Worm (Caenorhabditis elegans) whole organism, late embryonic: ENCODE results near the gene aff-1.

Source experiments
- C08G9.2 ChIP-seq: sonication (generic microtip); optimal IDR thresholded peaks from 2 replicates; lab custom pipeline; 2016; ENCODE audit warnings: mild to moderate bottlenecking, missing genetic modification characterization, moderate library complexity, missing compliant biosample characterization
- F13H6.1 ChIP-seq: sonication (generic microtip); optimal IDR thresholded peaks from 2 replicates; lab custom pipeline; 2016; ENCODE audit warnings: missing genetic modification characterization, missing compliant biosample characterization
- K02D7.2 ChIP-seq: sonication (generic microtip); optimal IDR thresholded peaks from 2 replicates; lab custom pipeline; 2017; ENCODE audit warnings: mild to moderate bottlenecking, missing genetic modification characterization, missing compliant biosample characterization
- Y22D7AL.16 ChIP-seq: sonication (generic microtip); optimal IDR thresholded peaks from 2 replicates; lab custom pipeline; 2016; ENCODE audit warnings: missing genetic modification characterization, missing compliant biosample characterization
- ama-1 ChIP-seq: fragments of 150-350 bp; optimal IDR thresholded peaks from 2 replicates; lab custom pipeline; 2014
- ceh-14 ChIP-seq: sonication (generic microtip); optimal IDR thresholded peaks from 2 replicates; lab custom pipeline; 2016; ENCODE audit warnings: missing genotype, missing genetic modification characterization, missing compliant biosample characterization
- ceh-18 ChIP-seq: sonication (generic microtip); optimal IDR thresholded peaks from 2 replicates; lab custom pipeline; 2016; ENCODE audit warnings: missing genetic modification characterization, missing compliant biosample characterization
- ceh-2 ChIP-seq: sonication (generic microtip); optimal IDR thresholded peaks from 2 replicates; lab custom pipeline; 2016; ENCODE audit warnings: missing genotype, missing genetic modification characterization, missing compliant biosample characterization
- ceh-31 ChIP-seq: sonication (generic microtip); optimal IDR thresholded peaks from 2 replicates; lab custom pipeline; 2016; ENCODE audit warnings: missing genetic modification characterization, missing compliant biosample characterization
- ceh-48 ChIP-seq: sonication (generic microtip); optimal IDR thresholded peaks from 2 replicates; lab custom pipeline; 2016; ENCODE audit warnings: missing genetic modification characterization, inconsistent platforms, missing compliant biosample characterization
- ceh-6 ChIP-seq: fragments of 200-800 bp; sonication (Bioruptor generic); optimal IDR thresholded peaks from 2 replicates; lab custom pipeline; 2018; ENCODE audit warnings: mild to moderate bottlenecking, missing genetic modification characterization, missing compliant biosample characterization
- che-1 ChIP-seq: sonication (generic microtip); optimal IDR thresholded peaks from 2 replicates; lab custom pipeline; 2016; ENCODE audit warnings: mild to moderate bottlenecking, missing genetic modification characterization, missing compliant biosample characterization
- elt-2 ChIP-seq: sonication (generic microtip); optimal IDR thresholded peaks from 2 replicates; lab custom pipeline; 2016; ENCODE audit warnings: missing genetic modification reagents, missing genetic modification characterization, missing compliant biosample characterization
- ets-4 ChIP-seq: sonication (generic microtip); optimal IDR thresholded peaks from 2 replicates; lab custom pipeline; 2016; ENCODE audit warnings: missing genetic modification characterization, missing compliant biosample characterization
- gmeb-2 ChIP-seq: sonication (generic microtip); optimal IDR thresholded peaks from 2 replicates; lab custom pipeline; 2016; ENCODE audit warnings: missing genetic modification characterization, inconsistent platforms, missing compliant biosample characterization
- hlh-15 ChIP-seq: sonication (generic microtip); optimal IDR thresholded peaks from 2 replicates; lab custom pipeline; 2016; ENCODE audit warnings: missing genetic modification characterization, missing compliant biosample characterization
- hlh-30 ChIP-seq: sonication (generic microtip); optimal IDR thresholded peaks from 2 replicates; lab custom pipeline; 2017; ENCODE audit warnings: antibody characterized with exemption, missing genetic modification characterization, missing compliant biosample characterization; ENCODE audit not compliant: insufficient read depth
- madf-2 ChIP-seq: sonication (generic microtip); optimal IDR thresholded peaks from 2 replicates; lab custom pipeline; 2017; ENCODE audit warnings: missing genetic modification characterization, missing compliant biosample characterization
- nfya-1 ChIP-seq: sonication (generic microtip); optimal IDR thresholded peaks from 2 replicates; lab custom pipeline; 2017; ENCODE audit warnings: missing genetic modification characterization, mild to moderate bottlenecking, missing compliant biosample characterization, antibody characterized with exemption, moderate library complexity
- pat-9 ChIP-seq: fragments of 200-800 bp; sonication (Bioruptor generic); optimal IDR thresholded peaks from 2 replicates; lab custom pipeline; 2018; ENCODE audit warnings: mild to moderate bottlenecking, missing genetic modification characterization, moderate library complexity, missing compliant biosample characterization
- pax-1 ChIP-seq: fragments of 150-350 bp; optimal IDR thresholded peaks from 2 replicates; lab custom pipeline; 2014; ENCODE audit warnings: missing biosample characterization, missing genetic modification characterization
- pha-4 ChIP-seq: fragments of 150-350 bp; optimal IDR thresholded peaks from 2 replicates; lab custom pipeline; 2018; ENCODE audit warnings: missing biosample characterization, missing genetic modification reagents, missing genetic modification characterization
- ref-2 ChIP-seq: sonication (generic microtip); optimal IDR thresholded peaks from 2 replicates; lab custom pipeline; 2016; ENCODE audit warnings: missing genetic modification characterization, missing compliant biosample characterization
- rnt-1 ChIP-seq: sonication (generic microtip); optimal IDR thresholded peaks from 2 replicates; lab custom pipeline; 2016; ENCODE audit warnings: missing genetic modification characterization, missing compliant biosample characterization
- sdc-2 ChIP-seq: sonication (generic microtip); optimal IDR thresholded peaks from 2 replicates; lab custom pipeline; 2016; ENCODE audit warnings: missing genotype, missing genetic modification characterization, missing compliant biosample characterization
- sox-2 ChIP-seq: fragments of 200-800 bp; sonication (Bioruptor generic); IDR thresholded peaks from 2 replicates; pipeline ENCODE4 v1.3.6; 2022; ENCODE audit warnings: missing genetic modification reagents, missing genetic modification characterization, missing compliant biosample characterization
- sox-4 ChIP-seq: sonication (generic microtip); optimal IDR thresholded peaks from 2 replicates; lab custom pipeline; 2017; ENCODE audit warnings: mild to moderate bottlenecking, missing genetic modification characterization, inconsistent platforms, missing compliant biosample characterization
- tbx-2 ChIP-seq: sonication (generic microtip); optimal IDR thresholded peaks from 2 replicates; lab custom pipeline; 2016; ENCODE audit warnings: missing genetic modification characterization, missing compliant biosample characterization
- ttx-3 ChIP-seq: sonication (generic microtip); optimal IDR thresholded peaks from 2 replicates; lab custom pipeline; 2016; ENCODE audit warnings: missing genetic modification reagents, missing genetic modification characterization, missing compliant biosample characterization
- unc-3 ChIP-seq, 2 experiments: fragments of 200-800 bp in 1 of 2; sonication (Bioruptor generic) in 1 of 2; sonication (generic microtip) in 1 of 2; conservative IDR thresholded peaks in 1 of 2; optimal IDR thresholded peaks in 1 of 2; 2 replicates each; pipeline versions ENCODE4 v1.3.6 to Lab custom; 2016 to 2022; ENCODE audit warnings: missing compliant biosample characterization in 2 of 2, missing genetic modification characterization in 2 of 2, missing genetic modification reagents in 1 of 2
- unc-42 ChIP-seq: sonication (generic microtip); optimal IDR thresholded peaks from 2 replicates; lab custom pipeline; 2016; ENCODE audit warnings: missing genotype, missing genetic modification characterization, missing compliant biosample characterization
- unc-55 ChIP-seq: sonication (generic microtip); optimal IDR thresholded peaks from 2 replicates; lab custom pipeline; 2017; ENCODE audit warnings: missing biosample characterization, missing genetic modification reagents, missing genetic modification characterization
- unc-86 ChIP-seq: sonication (generic microtip); optimal IDR thresholded peaks from 2 replicates; lab custom pipeline; 2016; ENCODE audit warnings: missing genetic modification characterization, missing compliant biosample characterization
- zip-5 ChIP-seq: sonication (generic microtip); optimal IDR thresholded peaks from 2 replicates; lab custom pipeline; 2016; ENCODE audit warnings: missing genetic modification characterization, missing compliant biosample characterization

The aff-1 gene

DNA sequence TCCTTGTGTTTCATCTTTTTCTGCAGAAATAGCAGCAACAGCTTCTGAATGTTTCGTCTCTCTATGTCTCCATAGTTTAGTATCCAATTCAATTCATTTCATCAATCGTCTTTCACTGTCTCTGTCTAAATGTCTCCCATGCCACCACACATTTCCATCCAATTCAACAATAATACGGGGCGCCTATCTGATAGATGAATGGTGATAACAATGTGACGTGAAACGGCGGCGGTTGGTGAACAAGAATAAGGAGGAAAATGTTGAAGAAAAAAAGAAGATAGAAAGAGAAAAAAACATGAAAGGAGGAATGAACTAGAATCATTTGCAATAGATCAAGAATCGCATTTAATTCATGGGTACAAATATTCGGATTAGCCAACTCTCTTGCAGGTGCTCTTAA, 41.2 kb downstream of the aff-1 start:
- TF ChIP-seq ceh-14 (tag; lab: Kevin White, UChicago), result no peak
- TF ChIP-seq ets-4 (tag; lab: Kevin White, UChicago), result no peak
- TF ChIP-seq sox-4 (tag; lab: Kevin White, UChicago), result no peak
- TF ChIP-seq ceh-31 (tag; lab: Kevin White, UChicago), result no peak
- no peak for TF ChIP-seq ref-2 (tag; lab: Kevin White, UChicago)
- no peak for TF ChIP-seq K02D7.2 (tag; lab: Kevin White, UChicago)
- TF ChIP-seq ceh-18 (tag; lab: Kevin White, UChicago), result peak; percentile 68
- peak; percentile 57 for TF ChIP-seq nfya-1 (tag; lab: Kevin White, UChicago)
- no peak for TF ChIP-seq hlh-15 (tag; lab: Kevin White, UChicago)
- peak; percentile 39 for TF ChIP-seq elt-2 (tag; lab: Kevin White, UChicago)
- peak; percentile 93 for TF ChIP-seq unc-55 (GFP tag; lab: Kevin White, UChicago)
- TF ChIP-seq rnt-1 (tag; lab: Kevin White, UChicago), result peak; percentile 81
- TF ChIP-seq gmeb-2 (tag; lab: Kevin White, UChicago), result no peak
- TF ChIP-seq hlh-30, result no peak
- no peak for TF ChIP-seq pax-1

DNA sequence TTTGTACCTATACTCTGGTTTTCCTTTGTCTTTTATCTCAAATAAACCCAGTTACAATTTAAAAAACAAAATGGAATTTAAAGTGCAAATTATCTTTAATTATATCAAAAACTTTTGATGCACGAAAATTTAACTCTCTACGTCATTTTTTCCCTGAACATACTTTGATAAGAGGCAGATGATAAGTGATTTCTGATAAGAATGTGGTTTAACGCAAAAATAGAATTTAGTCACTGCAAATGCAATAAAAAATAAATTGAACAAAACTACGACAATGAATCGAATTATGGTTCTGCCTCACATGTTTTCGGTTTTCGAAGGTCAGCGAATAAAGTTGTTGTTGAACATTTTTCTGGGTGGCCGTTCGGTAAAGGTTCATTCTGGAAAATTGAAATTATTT, 41.7 kb downstream of the aff-1 start:
- TF ChIP-seq unc-3 (GFP tag; conservative IDR thresholded peaks at IDR 0.05; lab: Robert Waterston, UW), result no peak
- TF ChIP-seq unc-3 (tag; optimal IDR thresholded peaks at IDR 0.05; lab: Kevin White, UChicago), result no peak
- TF ChIP-seq unc-55 (GFP tag; lab: Kevin White, UChicago), result no peak
- TF ChIP-seq pat-9, result no peak
- peak; percentile 86 for TF ChIP-seq elt-2 (tag; lab: Kevin White, UChicago)
- TF ChIP-seq ttx-3 (tag; lab: Kevin White, UChicago), result no peak
- TF ChIP-seq C08G9.2 (tag; lab: Kevin White, UChicago), result no peak
- no peak for TF ChIP-seq pax-1
- TF ChIP-seq sox-2 (GFP tag; lab: Robert Waterston, UW), result no peak
- no peak for TF ChIP-seq ceh-31 (tag; lab: Kevin White, UChicago)
- no peak for TF ChIP-seq tbx-2
- TF ChIP-seq ets-4 (tag; lab: Kevin White, UChicago), result no peak
- no peak for TF ChIP-seq sox-4 (tag; lab: Kevin White, UChicago)
- no peak for TF ChIP-seq ama-1
- TF ChIP-seq ceh-18 (tag; lab: Kevin White, UChicago), result no peak
- TF ChIP-seq ceh-48 (tag; lab: Kevin White, UChicago), result no peak
- TF ChIP-seq unc-42 (tag; lab: Kevin White, UChicago), result peak; percentile 54

DNA sequence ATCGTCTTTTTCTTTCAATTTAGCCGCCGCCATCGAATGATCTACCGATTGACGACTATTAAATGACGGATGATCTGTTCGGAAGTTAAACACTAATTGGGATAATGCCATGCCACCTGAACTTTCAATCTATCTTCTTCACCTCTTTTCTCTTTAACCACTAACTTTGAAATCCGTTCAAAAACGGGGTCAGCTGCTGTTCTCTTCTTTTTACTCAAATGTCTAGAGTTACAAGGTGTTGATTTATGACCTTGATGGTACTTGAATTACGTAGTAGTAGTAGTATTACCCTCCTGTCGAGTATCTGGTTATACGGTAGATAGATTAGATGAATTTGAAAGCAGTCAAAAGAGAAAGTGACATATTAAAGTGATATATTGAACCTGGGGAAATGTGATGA, 42.4 kb downstream of the aff-1 start:
- TF ChIP-seq sox-4 (tag; lab: Kevin White, UChicago) (no peak), ceh-2 (tag; lab: Kevin White, UChicago) (no peak), unc-55 (GFP tag; lab: Kevin White, UChicago) (peak; percentile 29)

DNA sequence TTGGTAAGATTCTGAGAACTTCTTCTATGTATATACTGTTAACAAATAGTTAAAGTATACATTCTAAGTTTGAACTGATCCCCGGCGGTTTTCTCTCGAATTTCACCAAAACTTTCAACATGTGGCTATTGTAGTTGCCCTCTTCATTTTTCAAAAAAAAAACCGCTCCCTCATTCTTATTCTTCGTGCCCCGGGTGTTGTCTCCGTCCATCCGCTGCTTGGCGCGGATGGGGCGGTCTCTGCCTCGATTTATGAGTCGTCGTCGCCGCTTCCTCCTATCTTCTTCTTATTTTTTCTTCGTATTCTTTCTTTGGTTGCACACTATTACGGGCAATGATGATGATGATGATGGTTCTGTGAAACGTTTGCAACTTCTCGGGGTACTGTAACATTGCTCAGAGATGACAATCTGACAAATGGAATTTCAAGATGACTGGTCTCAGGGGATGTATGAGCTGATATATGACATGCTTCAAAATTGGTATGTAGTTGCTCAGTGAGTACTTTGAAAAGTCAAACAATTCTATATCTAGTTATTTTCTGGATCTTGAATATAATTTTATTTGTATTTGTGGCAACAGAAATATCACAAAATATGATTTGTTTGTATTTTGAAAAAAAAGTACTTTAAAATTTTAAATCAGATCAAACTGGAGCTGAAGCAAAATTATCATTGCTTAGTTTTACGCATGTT, 43.1 kb downstream of the aff-1 start:
- no peak for TF ChIP-seq sdc-2 (tag; lab: Kevin White, UChicago)
- no peak for TF ChIP-seq pax-1
- no peak for TF ChIP-seq Y22D7AL.16 (tag; lab: Kevin White, UChicago)
- no peak for TF ChIP-seq che-1 (tag; lab: Kevin White, UChicago)
- no peak for TF ChIP-seq ttx-3 (tag; lab: Kevin White, UChicago)
- no peak for TF ChIP-seq pha-4
- no peak for TF ChIP-seq ceh-6
- TF ChIP-seq elt-2 (tag; lab: Kevin White, UChicago), result no peak
- TF ChIP-seq zip-5 (tag; lab: Kevin White, UChicago), result no peak
- no peak for TF ChIP-seq madf-2
- no peak for TF ChIP-seq ets-4 (tag; lab: Kevin White, UChicago)
- TF ChIP-seq unc-86 (tag; lab: Kevin White, UChicago), result no peak
- no peak for TF ChIP-seq F13H6.1
- TF ChIP-seq, all 69 proteins: peak for 0
